Fruit fly (Drosophila melanogaster): ENCODE results near the gene Orct.
A peak's percentile ranks its signal among the peaks of the same experiment; 100 is the strongest.

Orct gene

DNA sequence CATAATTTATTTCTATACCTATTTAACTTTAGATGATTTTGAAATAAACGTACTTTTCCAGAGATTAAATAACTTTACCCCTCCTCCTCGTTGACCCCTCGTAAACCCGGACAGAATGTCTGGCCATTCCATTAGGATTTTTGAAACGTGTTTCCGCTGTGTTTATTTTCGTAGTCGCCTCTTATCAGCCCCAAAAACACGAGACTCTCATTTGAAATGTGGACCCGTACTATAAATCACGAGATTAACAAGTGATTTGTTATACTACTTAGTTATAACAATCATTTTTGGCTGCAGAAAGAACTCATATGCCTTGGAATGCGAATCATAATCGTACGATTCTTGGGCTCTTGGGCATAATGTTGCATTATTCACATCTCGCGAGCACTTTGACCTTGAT is 597 bp upstream of the Orct start (continued):
- TF ChIP-seq peb (GFP tag; IDR thresholded peaks at IDR 0.05) (no peak), trh (GFP tag; optimal IDR thresholded peaks at IDR 0.05) (no peak), pho (GFP tag; optimal IDR thresholded peaks at IDR 0.05) (no peak), CG11247 (GFP tag; IDR thresholded peaks at IDR 0.05) (no peak), dm (GFP tag; optimal IDR thresholded peaks at IDR 0.05) (no peak), D19B (GFP tag; optimal IDR thresholded peaks at IDR 0.05) (no peak), Deaf1 (tag; optimal IDR thresholded peaks at IDR 0.05) (no peak), slbo (GFP tag; IDR thresholded peaks at IDR 0.05) (no peak)

DNA sequence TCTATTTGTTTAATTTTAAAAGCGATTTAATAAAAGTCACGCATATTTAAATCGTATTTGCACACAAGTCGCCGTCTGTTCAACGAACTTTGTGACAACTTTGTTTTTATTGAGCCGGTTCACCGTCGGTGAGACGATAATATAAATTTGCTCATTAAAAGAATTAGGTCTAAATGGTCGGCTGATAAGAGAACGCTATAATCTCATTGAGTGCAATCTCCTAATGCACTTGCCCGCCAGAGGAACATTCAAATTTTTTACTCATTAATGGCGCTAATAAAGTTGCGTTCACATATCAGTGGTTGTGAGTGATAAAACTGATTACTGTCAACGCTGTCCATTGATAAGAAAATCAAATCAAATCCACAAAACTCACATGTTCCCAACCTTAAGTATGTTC is 2.7 kb downstream of the Orct start:
- TF ChIP-seq CG30431 (GFP tag; optimal IDR thresholded peaks at IDR 0.05), result no peak
- TF ChIP-seq unc-4 (GFP tag; IDR thresholded peaks at IDR 0.05; ENCODE audit: partially characterized antibody), result no peak
- no peak for TF ChIP-seq CG1233 (GFP tag; optimal IDR thresholded peaks at IDR 0.05)
- TF ChIP-seq sens-2 (GFP tag; IDR thresholded peaks at IDR 0.05), result no peak
- TF ChIP-seq corto (GFP tag; optimal IDR thresholded peaks at IDR 0.05), result peak; percentile 62
- TF ChIP-seq al (GFP tag; IDR thresholded peaks at IDR 0.05), result no peak
- TF ChIP-seq Med (GFP tag), result peak; percentile 22
- no peak for TF ChIP-seq CG10959 (GFP tag; IDR thresholded peaks at IDR 0.05)
- no peak for TF ChIP-seq aop (GFP tag; IDR thresholded peaks at IDR 0.05)
- no peak for TF ChIP-seq CG11398 (GFP tag; optimal IDR thresholded peaks at IDR 0.05)
- peak; percentile 50 for TF ChIP-seq lbe (GFP tag; optimal IDR thresholded peaks at IDR 0.05)
- TF ChIP-seq CG17385 (GFP tag; optimal IDR thresholded peaks at IDR 0.05), result no peak
- TF ChIP-seq sug (tag; optimal IDR thresholded peaks at IDR 0.05), result no peak
- TF ChIP-seq CG15011 (GFP tag; optimal IDR thresholded peaks at IDR 0.05), result no peak
- TF ChIP-seq CG11247 (GFP tag; IDR thresholded peaks at IDR 0.05), result no peak
- no peak for TF ChIP-seq MTF-1 (GFP tag; optimal IDR thresholded peaks at IDR 0.05; ENCODE audit: borderline replicate concordance)
- TF ChIP-seq CG11560 (tag; IDR thresholded peaks at IDR 0.05), result no peak
- TF ChIP-seq Hmx (GFP tag; optimal IDR thresholded peaks at IDR 0.05), result no peak
- peak; percentile 48 for TF ChIP-seq exex (tag; optimal IDR thresholded peaks at IDR 0.05)
- no peak for TF ChIP-seq CG6272 (GFP tag; IDR thresholded peaks at IDR 0.05)
- peak; percentile 10 for TF ChIP-seq Ets65A (GFP tag)
- TF ChIP-seq jigr1 (GFP tag; IDR thresholded peaks at IDR 0.05), result no peak
- no peak for TF ChIP-seq CG14710 (tag; optimal IDR thresholded peaks at IDR 0.05)
- no peak for TF ChIP-seq salm (tag; optimal IDR thresholded peaks at IDR 0.05)
- TF ChIP-seq CG42726 (GFP tag; IDR thresholded peaks at IDR 0.05; ENCODE audit: partially characterized antibody), result no peak
- TF ChIP-seq crc (GFP tag; optimal IDR thresholded peaks at IDR 0.05), result no peak

DNA sequence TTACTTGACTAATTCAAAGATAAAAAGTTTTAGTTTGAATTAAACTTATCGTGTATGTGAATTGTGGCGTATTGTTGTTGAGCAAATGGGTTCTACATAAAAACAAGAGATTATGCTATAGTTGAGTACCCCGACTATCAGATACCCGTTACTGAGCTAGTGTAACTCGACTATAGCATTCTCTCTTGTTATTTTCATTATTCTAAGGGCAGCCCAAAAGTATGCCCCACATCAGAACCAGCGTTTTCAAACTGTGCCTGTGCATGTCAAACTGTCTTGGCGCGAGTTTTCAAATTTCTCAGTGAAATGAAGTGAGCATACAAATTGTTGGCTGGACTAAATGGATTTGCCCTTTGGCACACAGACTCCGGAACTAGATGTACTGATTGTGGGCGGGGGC is 3.2 kb downstream of the Orct start, which contains the start of gene shps:
Gene shps, plus strand, starts transcription at position 282 of the 400 bp plus-strand sequence.
- TF ChIP-seq nerfin-2 (GFP tag; IDR thresholded peaks at IDR 0.05; ENCODE audit: partially characterized antibody) (peak; percentile 96), Hsf (GFP tag; optimal IDR thresholded peaks at IDR 0.05) (no peak), CG6854 (GFP tag; optimal IDR thresholded peaks at IDR 0.05) (peak; percentile 38), Lhr (GFP tag; optimal IDR thresholded peaks at IDR 0.05) (peak; percentile 54), CG8290 (GFP tag; optimal IDR thresholded peaks at IDR 0.05) (peak; percentile 45), CG8290 (tag; optimal IDR thresholded peaks at IDR 0.05) (peak in 1 of 2 experiments; percentile 61), ash1 (GFP tag; optimal IDR thresholded peaks at IDR 0.05) (no peak), Dad (GFP tag; optimal IDR thresholded peaks at IDR 0.05) (no peak), HmgD (GFP tag; optimal IDR thresholded peaks at IDR 0.05) (peak; percentile 55), CG16813 (GFP tag; IDR thresholded peaks at IDR 0.05; ENCODE audit: partially characterized antibody) (peak; percentile 97), cas (GFP tag; IDR thresholded peaks at IDR 0.05) (no peak), CG6654 (GFP tag; optimal IDR thresholded peaks at IDR 0.05) (peak; percentile 100), gfzf (GFP tag; optimal IDR thresholded peaks at IDR 0.05) (no peak), HmgZ (tag; optimal IDR thresholded peaks at IDR 0.05) (peak; percentile 36), CG34422 (GFP tag; IDR thresholded peaks at IDR 0.05) (0 out of 3 replicates have a peak, but pooled peaks have one; percentile 19), Bgb (GFP tag; IDR thresholded peaks at IDR 0.05; ENCODE audit: partially characterized antibody) (peak; percentile 90), CG14860 (GFP tag; IDR thresholded peaks at IDR 0.05; ENCODE audit: partially characterized antibody) (peak; percentile 94), lov (optimal IDR thresholded peaks at IDR 0.05) (no peak), lov (GFP tag; IDR thresholded peaks at IDR 0.05) (0 out of 3 replicates have a peak, but pooled peaks have one; percentile 36)
